Fruit fly (Drosophila melanogaster) whole organism, embryonic: ENCODE measurements around the gene kek4.

ENCODE experiments used
- Atf3 ChIP-seq: fragments of 200-800 bp; sonication (Bioruptor generic); optimal IDR thresholded peaks from 3 replicates; lab custom pipeline; 2016; ENCODE audit warnings: missing biosample characterization, missing genetic modification characterization
- B-H2 ChIP-seq: fragments of 200-800 bp; sonication (Bioruptor generic); optimal IDR thresholded peaks from 2 replicates; lab custom pipeline; 2018; ENCODE audit warnings: missing biosample characterization, mild to moderate bottlenecking, missing genetic modification characterization
- CG1024 ChIP-seq: fragments of 200-800 bp; sonication (Bioruptor generic); IDR thresholded peaks from 2 replicates; pipeline ENCODE4 v1.3.6; 2022; ENCODE audit warnings: missing biosample characterization, missing genetic modification characterization
- CG10543 ChIP-seq: fragments of 200-800 bp; sonication (Bioruptor generic); optimal IDR thresholded peaks from 3 replicates; lab custom pipeline; 2017; ENCODE audit warnings: missing biosample characterization, mild to moderate bottlenecking, missing genetic modification characterization, moderate library complexity
- CG12659 ChIP-seq: fragments of 200-800 bp; sonication (Bioruptor generic); optimal IDR thresholded peaks from 3 replicates; lab custom pipeline; 2017; ENCODE audit warnings: mild to moderate bottlenecking, missing biosample characterization, missing genetic modification reagents, missing genetic modification characterization
- CG12769 ChIP-seq: fragments of 200-800 bp; sonication (Bioruptor generic); optimal IDR thresholded peaks from 2 replicates; lab custom pipeline; 2019; ENCODE audit warnings: missing biosample characterization, mild to moderate bottlenecking, missing genetic modification characterization, moderate library complexity
- CG16813 ChIP-seq: fragments of 200-800 bp; sonication (Bioruptor generic); IDR thresholded peaks from 3 replicates; pipeline ENCODE4 v1.3.6; 2022; ENCODE audit warnings: missing biosample characterization, missing genetic modification characterization; ENCODE audit not compliant: partially characterized antibody
- CG30403 ChIP-seq: fragments of 200-800 bp; sonication (Bioruptor generic); optimal IDR thresholded peaks from 3 replicates; lab custom pipeline; 2016; ENCODE audit warnings: missing biosample characterization, missing genetic modification characterization
- CG4617 ChIP-seq: fragments of 200-800 bp; sonication (Bioruptor generic); optimal IDR thresholded peaks from 3 replicates; lab custom pipeline; 2016; ENCODE audit warnings: missing biosample characterization, missing genetic modification characterization, borderline replicate concordance
- CG5245 ChIP-seq: fragments of 200-800 bp; sonication (Bioruptor generic); optimal IDR thresholded peaks from 3 replicates; lab custom pipeline; 2016; ENCODE audit warnings: missing biosample characterization, missing genetic modification characterization
- Dad ChIP-seq: fragments of 200-800 bp; sonication (Bioruptor generic); optimal IDR thresholded peaks from 3 replicates; lab custom pipeline; 2016; ENCODE audit warnings: missing biosample characterization, missing genetic modification characterization
- Deaf1 ChIP-seq: fragments of 200-800 bp; optimal IDR thresholded peaks from 3 replicates; lab custom pipeline; 2019; ENCODE audit warnings: missing biosample characterization, mild to moderate bottlenecking, missing genetic modification characterization, moderate library complexity
- Doc3 ChIP-seq: fragments of 200-800 bp; sonication (Bioruptor generic); IDR thresholded peaks from 3 replicates; pipeline ENCODE4 v1.3.6; 2022; ENCODE audit warnings: missing biosample characterization, missing genetic modification characterization; ENCODE audit not compliant: partially characterized antibody
- Dref ChIP-seq: fragments of 200-800 bp; sonication (Bioruptor generic); IDR thresholded peaks from 2 replicates; pipeline ENCODE4 v1.3.6; 2022; ENCODE audit warnings: missing biosample characterization, missing genetic modification characterization
- Elba2 ChIP-seq: fragments of 200-800 bp; sonication (Bioruptor generic); optimal IDR thresholded peaks from 3 replicates; lab custom pipeline; 2016; ENCODE audit warnings: missing biosample characterization, missing genetic modification characterization
- HLH4C ChIP-seq: fragments of 200-800 bp; sonication (Bioruptor generic); IDR thresholded peaks from 3 replicates; pipeline ENCODE4 v1.3.6; 2022; ENCODE audit warnings: missing biosample characterization, missing genetic modification characterization; ENCODE audit not compliant: partially characterized antibody
- MBD-R2 ChIP-seq: fragments of 200-800 bp; sonication (Bioruptor generic); IDR thresholded peaks from 2 replicates; pipeline ENCODE4 v1.3.6; 2022; ENCODE audit warnings: missing biosample characterization, missing genetic modification characterization
- Med ChIP-seq: fragments of 200-800 bp; sonication (Bioruptor generic); peaks from one replicate; lab custom pipeline; 2016; ENCODE audit warnings: missing biosample characterization, missing genetic modification characterization, mild to moderate bottlenecking, inconsistent platforms, moderate library complexity
- Opbp ChIP-seq: fragments of 200-800 bp; sonication (Bioruptor generic); IDR thresholded peaks from 3 replicates; pipeline ENCODE4 v1.3.6; 2022; ENCODE audit warnings: missing biosample characterization, missing genetic modification characterization; ENCODE audit not compliant: partially characterized antibody
- bbx ChIP-seq: fragments of 200-800 bp; sonication (Bioruptor generic); IDR thresholded peaks from 2 replicates; pipeline ENCODE4 v1.3.6; 2022; ENCODE audit warnings: missing biosample characterization, missing genetic modification characterization; ENCODE audit not compliant: partially characterized antibody
- cg ChIP-seq: fragments of 200-800 bp; sonication (Bioruptor generic); optimal IDR thresholded peaks from 3 replicates; lab custom pipeline; 2019; ENCODE audit warnings: missing biosample characterization, mild to moderate bottlenecking, missing genetic modification characterization, moderate library complexity
- chinmo ChIP-seq: fragments of 200-800 bp; sonication (Bioruptor generic); IDR thresholded peaks from 4 replicates; pipeline ENCODE4 v1.3.6; 2022; ENCODE audit warnings: missing biosample characterization, missing genetic modification characterization; ENCODE audit not compliant: partially characterized antibody
- dmrt11E ChIP-seq: fragments of 200-800 bp; sonication (Bioruptor generic); optimal IDR thresholded peaks from 3 replicates; lab custom pipeline; 2018; ENCODE audit warnings: missing biosample characterization, mild to moderate bottlenecking, missing genetic modification characterization, moderate library complexity
- ewg ChIP-seq: fragments of 200-800 bp; sonication (Bioruptor generic); optimal IDR thresholded peaks from 3 replicates; lab custom pipeline; 2017; ENCODE audit warnings: mild to moderate bottlenecking, missing biosample characterization, missing genetic modification reagents, missing genetic modification characterization
- ftz-f1 ChIP-seq: fragments of 200-800 bp; sonication (Bioruptor generic); optimal IDR thresholded peaks from 2 replicates; lab custom pipeline; 2016; ENCODE audit warnings: missing biosample characterization, missing genetic modification characterization
- ham ChIP-seq: fragments of 200-800 bp; sonication (Bioruptor generic); IDR thresholded peaks from 2 replicates; pipeline ENCODE4 v1.3.6; 2022; ENCODE audit warnings: missing biosample characterization, missing genetic modification characterization
- kah ChIP-seq: fragments of 200-800 bp; sonication (Bioruptor generic); optimal IDR thresholded peaks from 2 replicates; lab custom pipeline; 2018; ENCODE audit warnings: missing biosample characterization, mild to moderate bottlenecking, missing genetic modification characterization
- nau ChIP-seq: fragments of 200-800 bp; sonication (Bioruptor generic); optimal IDR thresholded peaks from 3 replicates; lab custom pipeline; 2017; ENCODE audit warnings: missing biosample characterization, mild to moderate bottlenecking, missing genetic modification characterization, missing genetic modification reagents
- nerfin-1 ChIP-seq: fragments of 200-800 bp; sonication (Bioruptor generic); optimal IDR thresholded peaks from 3 replicates; lab custom pipeline; 2019; ENCODE audit warnings: missing biosample characterization, mild to moderate bottlenecking, missing genetic modification characterization, moderate library complexity
- nerfin-2 ChIP-seq: fragments of 200-800 bp; sonication (Bioruptor generic); IDR thresholded peaks from 2 replicates; pipeline ENCODE4 v1.3.6; 2022; ENCODE audit warnings: missing biosample characterization, missing genetic modification characterization; ENCODE audit not compliant: partially characterized antibody
- pnt ChIP-seq: fragments of 200-800 bp; sonication (Bioruptor generic); optimal IDR thresholded peaks from 3 replicates; lab custom pipeline; 2016; ENCODE audit warnings: missing biosample characterization, missing genetic modification characterization
- ro ChIP-seq: fragments of 200-800 bp; sonication (Bioruptor generic); IDR thresholded peaks from 2 replicates; pipeline ENCODE4 v1.3.6; 2022; ENCODE audit warnings: missing biosample characterization, missing genetic modification characterization
- sd ChIP-seq: fragments of 200-800 bp; sonication (Bioruptor generic); optimal IDR thresholded peaks from 3 replicates; lab custom pipeline; 2018; ENCODE audit warnings: missing biosample characterization, mild to moderate bottlenecking, missing genetic modification characterization, moderate library complexity
- sens ChIP-seq: fragments of 200-800 bp; sonication (Bioruptor generic); peaks from one replicate; lab custom pipeline; 2016; ENCODE audit warnings: missing biosample characterization, missing genetic modification characterization
- sisA ChIP-seq: fragments of 200-800 bp; sonication (Bioruptor generic); IDR thresholded peaks from 2 replicates; pipeline ENCODE4 v1.3.6; 2022; ENCODE audit warnings: missing biosample characterization, missing genetic modification characterization
- tgo ChIP-seq: fragments of 200-800 bp; sonication (Bioruptor generic); IDR thresholded peaks from 3 replicates; pipeline ENCODE4 v1.3.6; 2022; ENCODE audit warnings: missing biosample characterization, missing genetic modification characterization
- tna ChIP-seq: fragments of 200-800 bp; sonication (Bioruptor generic); IDR thresholded peaks from 2 replicates; pipeline ENCODE4 v1.3.6; 2022; ENCODE audit warnings: missing biosample characterization, missing genetic modification characterization; ENCODE audit not compliant: partially characterized antibody
- toy ChIP-seq: fragments of 200-800 bp; sonication (Bioruptor generic); IDR thresholded peaks from 2 replicates; pipeline ENCODE4 v1.3.6; 2022; ENCODE audit warnings: missing biosample characterization, missing genetic modification characterization
- ttk ChIP-seq: fragments of 200-800 bp; sonication (Bioruptor generic); IDR thresholded peaks from 2 replicates; pipeline ENCODE4 v2.1.2; 2022; ENCODE audit warnings: missing biosample characterization, missing genetic modification characterization
- z ChIP-seq: fragments of 200-800 bp; sonication (Bioruptor generic); IDR thresholded peaks from 3 replicates; pipeline ENCODE4 v1.3.6; 2022; ENCODE audit warnings: missing biosample characterization, missing genetic modification characterization

Gene kek4

dm6 chr2L:13215010-13215409 lies at the start of gene kek4:
Gene kek4 (minus strand): TSS chr2L:13215350.
- peak; percentile 69 for TF ChIP-seq ewg (GFP tag; lab: Kevin White, UChicago)
- no peak for TF ChIP-seq pnt (GFP tag; lab: Kevin White, UChicago)

dm6 chr2L:13260740-13261139 lies 45.6 kb upstream of the kek4 start, which contains the start of gene CG44085:
Gene CG44085 (plus strand): TSS chr2L:13261008.
- TF ChIP-seq nerfin-1 (tag; lab: Kevin White, UChicago) (no peak), sd (peak; percentile 26), CG12769 (tag; lab: Kevin White, UChicago) (peak; percentile 32), B-H2 (no peak), CG1024 (GFP tag; lab: Robert Waterston, UW) (no peak), cg (GFP tag; lab: Kevin White, UChicago) (peak; percentile 52), chinmo (GFP tag; lab: Robert Waterston, UW) (0 out of 4 replicates have a peak, but pooled peaks have one; percentile 9), Atf3 (GFP tag; lab: Kevin White, UChicago) (no peak), HLH4C (GFP tag; lab: Robert Waterston, UW) (no peak), Deaf1 (tag; lab: Kevin White, UChicago) (peak; percentile 75), CG12659 (GFP tag; lab: Kevin White, UChicago) (no peak), CG30403 (GFP tag; lab: Kevin White, UChicago) (no peak), Dad (GFP tag; lab: Kevin White, UChicago) (no peak), nerfin-2 (GFP tag; lab: Robert Waterston, UW) (no peak), ro (GFP tag; lab: Robert Waterston, UW) (no peak), CG10543 (GFP tag; lab: Kevin White, UChicago) (peak; percentile 44), tgo (no peak), ttk (GFP tag; lab: Robert Waterston, UW) (no peak), nau (GFP tag; lab: Kevin White, UChicago) (no peak), z (GFP tag; lab: Robert Waterston, UW) (0 out of 3 replicates have a peak, but pooled peaks have one; percentile 40), Med (peak; percentile 53), dmrt11E (tag; lab: Kevin White, UChicago) (no peak), bbx (GFP tag; lab: Robert Waterston, UW) (no peak), CG5245 (GFP tag; lab: Kevin White, UChicago) (no peak), Elba2 (no peak), CG4617 (no peak), Doc3 (GFP tag; lab: Robert Waterston, UW) (no peak)
- TF ChIP-seq, all 482 proteins: peak for 8

DNA sequence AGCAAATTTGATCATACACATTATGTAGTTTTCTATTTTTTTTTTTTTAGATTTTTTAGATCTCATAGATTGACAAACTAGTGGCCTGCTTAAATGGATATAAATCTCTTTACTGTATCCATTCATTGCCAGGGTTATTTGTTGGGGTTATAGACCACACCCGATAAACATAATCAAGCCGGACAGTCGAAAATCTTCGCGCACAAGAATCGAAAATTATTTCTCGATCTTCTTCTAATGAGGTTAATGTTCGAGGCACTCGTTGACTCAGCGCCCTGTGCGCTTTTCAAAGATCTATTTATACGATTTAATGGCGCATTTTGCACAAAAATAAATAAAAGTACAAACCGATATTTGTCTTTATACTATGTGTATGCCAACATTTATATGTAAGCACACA lies 44.5 kb upstream of the kek4 start, which contains the start of gene CG31730:
Gene CG31730 (minus strand): TSS at position 101 of the 400 bp plus-strand sequence.
- no peak for TF ChIP-seq Dref
- no peak for TF ChIP-seq tna (GFP tag; lab: Robert Waterston, UW)
- no peak for TF ChIP-seq MBD-R2 (GFP tag; lab: Robert Waterston, UW)
- TF ChIP-seq Opbp = no peak
- 0 out of 4 replicates have a peak, but pooled peaks have one; percentile 35 for TF ChIP-seq chinmo (GFP tag; lab: Robert Waterston, UW)
- no peak for TF ChIP-seq CG16813
- TF ChIP-seq kah (GFP tag; lab: Kevin White, UChicago) = no peak
- TF ChIP-seq toy = no peak
- TF ChIP-seq ham (GFP tag; lab: Robert Waterston, UW) = no peak
- peak; percentile 13 for TF ChIP-seq sens (GFP tag; lab: Kevin White, UChicago)
- TF ChIP-seq ftz-f1 (GFP tag; lab: Kevin White, UChicago) = no peak
- TF ChIP-seq sisA (GFP tag; lab: Robert Waterston, UW) = no peak
